Worm (Caenorhabditis elegans) whole organism, mixed stage, embryonic: ENCODE results near the gene vrk-1.

Experiments used
- M03D4.4 ChIP-seq: sonication (generic microtip); optimal IDR thresholded peaks from 2 replicates; lab custom pipeline; 2017; ENCODE audit warnings: mild to moderate bottlenecking, missing genetic modification characterization, missing compliant biosample characterization
- blmp-1 ChIP-seq: fragments of 150-350 bp; optimal IDR thresholded peaks from 2 replicates; lab custom pipeline; 2014; ENCODE audit warnings: missing biosample characterization, missing genetic modification characterization
- hlh-1 ChIP-seq: fragments of 150-350 bp; optimal IDR thresholded peaks from 2 replicates; lab custom pipeline; 2014; ENCODE audit warnings: missing biosample characterization, missing genetic modification reagents, missing genetic modification characterization
- lin-13 ChIP-seq: fragments of 150-350 bp; optimal IDR thresholded peaks from 2 replicates; lab custom pipeline; 2014; ENCODE audit warnings: missing biosample characterization, missing genetic modification characterization
- mep-1 ChIP-seq: fragments of 150-350 bp; optimal IDR thresholded peaks from 2 replicates; lab custom pipeline; 2017; ENCODE audit warnings: missing biosample characterization, missing genetic modification reagents, missing genetic modification characterization, inconsistent platforms
- nhr-12 ChIP-seq: fragments of 150-350 bp; optimal IDR thresholded peaks from 2 replicates; lab custom pipeline; 2014; ENCODE audit warnings: missing biosample characterization, missing genetic modification characterization
- nhr-2 ChIP-seq: fragments of 150-350 bp; optimal IDR thresholded peaks from 2 replicates; lab custom pipeline; 2014; ENCODE audit warnings: missing biosample characterization, missing genetic modification characterization
- nhr-28 ChIP-seq: fragments of 150-350 bp; optimal IDR thresholded peaks from 2 replicates; lab custom pipeline; 2014; ENCODE audit warnings: missing biosample characterization, missing genetic modification characterization
- pha-4 ChIP-seq: fragments of 150-350 bp; optimal IDR thresholded peaks from 2 replicates; lab custom pipeline; 2018; ENCODE audit warnings: missing biosample characterization, missing genetic modification reagents, missing genetic modification characterization
- snpc-4 ChIP-seq: fragments of 150-350 bp; optimal IDR thresholded peaks from 2 replicates; lab custom pipeline; 2014; ENCODE audit warnings: missing biosample characterization, missing genetic modification characterization
- zip-8 ChIP-seq: fragments of 150-350 bp; optimal IDR thresholded peaks from 2 replicates; lab custom pipeline; 2014; ENCODE audit warnings: missing biosample characterization, missing genetic modification characterization
- ztf-11 ChIP-seq: fragments of 150-350 bp; optimal IDR thresholded peaks from 2 replicates; lab custom pipeline; 2014; ENCODE audit warnings: missing biosample characterization, missing genetic modification characterization

DNA sequence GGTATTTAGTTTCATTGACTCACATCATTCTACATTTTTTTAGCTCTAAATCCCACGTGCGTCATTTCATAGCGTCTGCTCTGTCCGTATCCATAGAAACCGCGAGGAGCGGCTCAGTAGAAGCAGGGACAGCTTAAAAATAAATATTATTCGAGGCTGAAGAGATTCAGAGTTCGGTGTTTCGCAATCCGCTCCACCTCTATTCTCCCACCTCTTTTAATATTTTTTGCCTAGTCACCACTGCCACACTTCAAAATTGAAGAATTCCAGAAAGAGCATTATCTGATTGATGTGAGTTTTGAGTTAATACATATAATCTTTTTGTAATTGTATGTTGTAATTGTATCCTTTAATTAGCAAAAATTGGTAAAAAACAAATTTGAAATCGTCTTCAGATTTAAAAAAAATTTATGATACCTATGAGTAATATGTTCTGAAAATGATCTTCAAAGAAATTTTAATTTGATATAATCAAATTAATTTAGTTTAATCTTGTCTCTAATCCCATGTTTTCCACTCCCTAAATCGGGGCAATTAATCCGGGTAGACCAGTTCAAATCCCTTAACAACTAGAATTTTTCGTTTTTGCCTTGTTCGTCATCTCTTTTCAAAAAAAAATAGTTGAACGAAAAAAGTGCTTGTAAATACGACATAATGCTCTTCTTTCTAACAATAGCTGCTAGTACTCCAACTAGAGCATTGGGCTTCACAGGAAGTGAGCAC lies 32.2 kb upstream of the vrk-1 start:
- TF ChIP-seq hlh-1 (no peak), blmp-1 (tag; lab: Kevin White, UChicago) (no peak), pha-4 (tag; lab: Kevin White, UChicago) (no peak), lin-13 (tag; lab: Kevin White, UChicago) (no peak), nhr-12 (tag; lab: Kevin White, UChicago) (no peak), ztf-11 (no peak), nhr-2 (tag; lab: Kevin White, UChicago) (no peak), nhr-28 (no peak), zip-8 (no peak), snpc-4 (tag; lab: Kevin White, UChicago) (no peak), mep-1 (no peak), M03D4.4 (tag; lab: Kevin White, UChicago) (no peak)
